Worm (Caenorhabditis elegans) whole organism, L3 larva: ENCODE data around the gene F38B7.2.

ENCODE experiments used
- aly-2 ChIP-seq: fragments of 150-350 bp; optimal IDR thresholded peaks from 2 replicates; lab custom pipeline; 2014; ENCODE audit warnings: missing biosample characterization, missing genetic modification characterization
- daf-12 ChIP-seq: fragments of 150-350 bp; optimal IDR thresholded peaks from 2 replicates; lab custom pipeline; 2014; ENCODE audit warnings: missing biosample characterization, missing genetic modification reagents, missing genetic modification characterization
- egl-27 ChIP-seq: sonication (generic microtip); optimal IDR thresholded peaks from 4 replicates; lab custom pipeline; 2017; ENCODE audit warnings: missing biosample characterization, missing genetic modification reagents, missing genetic modification characterization
- hmg-11 ChIP-seq: sonication (generic microtip); optimal IDR thresholded peaks from 2 replicates; lab custom pipeline; 2016; ENCODE audit warnings: missing genetic modification characterization, missing compliant biosample characterization
- lin-15B ChIP-seq: fragments of 150-350 bp; optimal IDR thresholded peaks from 2 replicates; lab custom pipeline; 2014; ENCODE audit warnings: missing biosample characterization, missing genetic modification characterization

ce11 chrV:11520215-11520614 lies 23.5 kb upstream of the F38B7.2 start, which contains the start of the genes C55A6.11 and C55A6.7:
- TF ChIP-seq daf-12 (tag; lab: Kevin White, UChicago) (no peak), aly-2 (tag; lab: Kevin White, UChicago) (no peak), lin-15B (no peak), hmg-11 (no peak), egl-27 (no peak)
